Worm (Caenorhabditis elegans) whole organism, midembryonic: Measurements from ENCODE around the gene C06E2.2.

Source experiments
- T22C8.4 ChIP-seq: fragments of 200-800 bp; sonication (Bioruptor generic); IDR thresholded peaks from 2 replicates; pipeline ENCODE4 v1.3.6; 2022; ENCODE audit warnings: missing genetic modification characterization, missing compliant biosample characterization
- cog-1 ChIP-seq: sonication (generic microtip); optimal IDR thresholded peaks from 2 replicates; lab custom pipeline; 2016; ENCODE audit warnings: missing genetic modification characterization, missing compliant biosample characterization
- flt-1 ChIP-seq: fragments of 200-800 bp; sonication (Bioruptor generic); IDR thresholded peaks from 2 replicates; pipeline ENCODE4 v1.3.6; 2022; ENCODE audit warnings: missing genetic modification characterization, missing compliant biosample characterization
- klf-2 ChIP-seq: fragments of 200-800 bp; sonication (Bioruptor generic); conservative IDR thresholded peaks from 2 replicates; pipeline ENCODE4 v1.3.6; 2022; ENCODE audit warnings: missing genetic modification reagents, missing genetic modification characterization, missing compliant biosample characterization
- med-1 ChIP-seq: sonication (generic microtip); optimal IDR thresholded peaks from 2 replicates; lab custom pipeline; 2017; ENCODE audit warnings: missing genetic modification characterization, mild to moderate bottlenecking, missing compliant biosample characterization, antibody characterized with exemption, missing genetic modification reagents; ENCODE audit not compliant: insufficient read depth
- ref-1 ChIP-seq: fragments of 200-800 bp; sonication (Bioruptor generic); conservative IDR thresholded peaks from 2 replicates; pipeline ENCODE4 v1.3.6; 2022; ENCODE audit warnings: missing genetic modification reagents, missing genetic modification characterization, missing compliant biosample characterization
- tab-1 ChIP-seq: fragments of 200-800 bp; sonication (Bioruptor generic); IDR thresholded peaks from 2 replicates; pipeline ENCODE4 v1.3.6; 2022; ENCODE audit warnings: missing genetic modification characterization, missing compliant biosample characterization
- ztf-23 ChIP-seq: fragments of 200-800 bp; sonication (Bioruptor generic); IDR thresholded peaks from 2 replicates; pipeline ENCODE4 v1.3.6; 2022; ENCODE audit warnings: missing genetic modification reagents, missing genetic modification characterization, missing compliant biosample characterization
- ztf-29 ChIP-seq: fragments of 200-800 bp; sonication (Bioruptor generic); IDR thresholded peaks from 2 replicates; pipeline ENCODE4 v1.3.6; 2022; ENCODE audit warnings: missing genetic modification reagents, missing genetic modification characterization, missing compliant biosample characterization

- TF ChIP-seq flt-1 (GFP tag; lab: Robert Waterston, UW), result no peak
- no peak for TF ChIP-seq T22C8.4 (GFP tag; lab: Robert Waterston, UW)
- TF ChIP-seq ref-1 (GFP tag; lab: Robert Waterston, UW), result no peak
- TF ChIP-seq cog-1 (tag; lab: Kevin White, UChicago), result no peak
- TF ChIP-seq med-1 (GFP tag; lab: Kevin White, UChicago), result no peak
- no peak for TF ChIP-seq tab-1
- no peak for TF ChIP-seq ztf-29 (GFP tag; lab: Robert Waterston, UW)
- TF ChIP-seq klf-2 (GFP tag; lab: Robert Waterston, UW), result no peak
- no peak for TF ChIP-seq ztf-23 (GFP tag; lab: Robert Waterston, UW)
Observed at ce11 chrX:8902920-8903319, 23.5 kb downstream of the C06E2.2 start.
